Fruit fly (Drosophila melanogaster) whole organism, wandering third instar larva: Measurements from ENCODE around the gene CG18787.

Source experiments
- CG32264 ChIP-seq: fragments of 200-800 bp; sonication (Bioruptor generic); optimal IDR thresholded peaks from 2 replicates; lab custom pipeline; 2016; ENCODE audit warnings: missing biosample characterization, missing genetic modification characterization
- CG9705 ChIP-seq: fragments of 200-800 bp; sonication (Bioruptor generic); optimal IDR thresholded peaks from 2 replicates; lab custom pipeline; 2018; ENCODE audit warnings: missing biosample characterization, mild to moderate bottlenecking, missing genetic modification characterization
- CrebA ChIP-seq: fragments of 200-800 bp; sonication (Bioruptor generic); optimal IDR thresholded peaks from 2 replicates; lab custom pipeline; 2016; ENCODE audit warnings: missing biosample characterization, mild to moderate bottlenecking, missing genetic modification characterization, borderline replicate concordance
- Dfd ChIP-seq: fragments of >200 bp; optimal IDR thresholded peaks from 2 replicates; lab custom pipeline; 2017; ENCODE audit warnings: missing biosample characterization, missing genetic modification characterization
- Dif ChIP-seq: fragments of 200-275, 200-300 bp; sonication (Bioruptor generic); optimal IDR thresholded peaks from 2 replicates; lab custom pipeline; 2018; ENCODE audit warnings: missing biosample characterization, missing genetic modification characterization; ENCODE audit not compliant: partially characterized antibody
- GATAd ChIP-seq: sonication (Bioruptor generic); optimal IDR thresholded peaks from 2 replicates; lab custom pipeline; 2016; ENCODE audit warnings: missing biosample characterization, missing genetic modification characterization
- HLH106 ChIP-seq: fragments of 200-800 bp; optimal IDR thresholded peaks from 3 replicates; lab custom pipeline; 2019; ENCODE audit warnings: missing biosample characterization, mild to moderate bottlenecking, missing genetic modification characterization, moderate library complexity
- Hnf4 ChIP-seq: fragments of 200-800 bp; sonication (Bioruptor generic); optimal IDR thresholded peaks from 2 replicates; lab custom pipeline; 2016; ENCODE audit warnings: missing biosample characterization, mild to moderate bottlenecking, missing genetic modification characterization
- Hr83 ChIP-seq: fragments of 200-300 bp; sonication (Bioruptor generic); optimal IDR thresholded peaks from 2 replicates; lab custom pipeline; 2016; ENCODE audit warnings: missing biosample characterization, mild to moderate bottlenecking, missing genetic modification characterization, moderate library complexity; ENCODE audit not compliant: poor library complexity, severe bottlenecking
- Jra ChIP-seq: sonication (Bioruptor generic); optimal IDR thresholded peaks from 2 replicates; lab custom pipeline; 2016; ENCODE audit warnings: missing biosample characterization, missing genetic modification characterization
- N ChIP-seq: fragments of >200 bp; optimal IDR thresholded peaks from 2 replicates; lab custom pipeline; 2018; ENCODE audit warnings: missing biosample characterization, missing external identifiers, missing genetic modification characterization
- OdsH ChIP-seq: fragments of 200-800 bp; sonication (Bioruptor generic); optimal IDR thresholded peaks from 2 replicates; lab custom pipeline; 2016; ENCODE audit warnings: missing biosample characterization, mild to moderate bottlenecking, missing genetic modification characterization
- Rel ChIP-seq, 2 experiments: fragments of 200-800 bp; sonication (Bioruptor generic) in 1 of 2; optimal IDR thresholded peaks; 2 replicates in 1 of 2; 3 replicates in 1 of 2; lab custom pipeline; 2016 to 2019; ENCODE audit warnings: mild to moderate bottlenecking in 2 of 2, missing biosample characterization in 2 of 2, missing genetic modification characterization in 2 of 2, moderate library complexity in 1 of 2
- Sp1 ChIP-seq: fragments of 200-800 bp; sonication (Bioruptor generic); optimal IDR thresholded peaks from 3 replicates; lab custom pipeline; 2019; ENCODE audit warnings: missing biosample characterization, mild to moderate bottlenecking, missing genetic modification characterization, moderate library complexity
- Vsx2 ChIP-seq: fragments of 200-300, 225-300 bp; sonication (Bioruptor generic); optimal IDR thresholded peaks from 2 replicates; lab custom pipeline; 2018; ENCODE audit warnings: missing biosample characterization, missing genetic modification characterization; ENCODE audit not compliant: partially characterized antibody
- br ChIP-seq: fragments of 200-800 bp; sonication (Bioruptor generic); optimal IDR thresholded peaks from 2 replicates; lab custom pipeline; 2016; ENCODE audit warnings: missing biosample characterization, missing genetic modification characterization
- brk ChIP-seq: fragments of 200-800 bp; sonication (Bioruptor generic); optimal IDR thresholded peaks from 2 replicates; lab custom pipeline; 2016; ENCODE audit warnings: missing biosample characterization, mild to moderate bottlenecking, missing genetic modification characterization
- dl ChIP-seq, 2 experiments: fragments of 175-275, 200-275 bp in 1 of 2; fragments of 200-275 bp in 1 of 2; sonication (Bioruptor generic); optimal IDR thresholded peaks; lab custom pipeline; 2018; ENCODE audit warnings: mild to moderate bottlenecking in 2 of 2, missing biosample characterization in 2 of 2, missing genetic modification characterization in 2 of 2, moderate library complexity in 2 of 2; ENCODE audit not compliant: partially characterized antibody in 2 of 2, insufficient read depth in 1 of 2
- dmrt93B ChIP-seq: fragments of 200-800 bp; sonication (Bioruptor generic); optimal IDR thresholded peaks from 2 replicates; lab custom pipeline; 2018; ENCODE audit warnings: missing biosample characterization, mild to moderate bottlenecking, missing genetic modification characterization
- dsf ChIP-seq: sonication (Bioruptor generic); optimal IDR thresholded peaks from 2 replicates; lab custom pipeline; 2016; ENCODE audit warnings: missing biosample characterization, missing genetic modification characterization, borderline replicate concordance
- ey ChIP-seq: fragments of 200-800 bp; sonication (Bioruptor generic); optimal IDR thresholded peaks from 2 replicates; lab custom pipeline; 2016; ENCODE audit warnings: missing biosample characterization, missing genetic modification characterization
- foxo ChIP-seq, 2 experiments: fragments of 200-800 bp; sonication (Bioruptor generic); optimal IDR thresholded peaks; 2 replicates in 1 of 2; 3 replicates in 1 of 2; lab custom pipeline; 2016 to 2017; ENCODE audit warnings: missing biosample characterization in 2 of 2, missing genetic modification characterization in 2 of 2
- fru ChIP-seq: fragments of 200-800 bp; sonication (Bioruptor generic); optimal IDR thresholded peaks from 3 replicates; lab custom pipeline; 2016; ENCODE audit warnings: missing biosample characterization, mild to moderate bottlenecking, missing genetic modification characterization
- h ChIP-seq: fragments of 200-800 bp; sonication (Bioruptor generic); optimal IDR thresholded peaks from 3 replicates; lab custom pipeline; 2016; ENCODE audit warnings: missing biosample characterization, mild to moderate bottlenecking, missing genetic modification characterization
- lola ChIP-seq: fragments of >200 bp; optimal IDR thresholded peaks from 2 replicates; lab custom pipeline; 2017; ENCODE audit warnings: missing biosample characterization, missing genetic modification characterization
- pan ChIP-seq: fragments of >200 bp; optimal IDR thresholded peaks from 2 replicates; lab custom pipeline; 2017
- psq ChIP-seq: fragments of 200-800 bp; sonication (Bioruptor generic); optimal IDR thresholded peaks from 3 replicates; lab custom pipeline; 2017; ENCODE audit warnings: missing biosample characterization, mild to moderate bottlenecking, missing genetic modification characterization, moderate library complexity
- rgr ChIP-seq: fragments of 200-800 bp; sonication (Bioruptor generic); optimal IDR thresholded peaks from 3 replicates; lab custom pipeline; 2016; ENCODE audit warnings: missing biosample characterization, mild to moderate bottlenecking, missing genetic modification characterization
- sage ChIP-seq: fragments of 200-800 bp; sonication (Bioruptor generic); optimal IDR thresholded peaks from 2 replicates; lab custom pipeline; 2016; ENCODE audit warnings: missing biosample characterization, mild to moderate bottlenecking, missing genetic modification characterization
- tai ChIP-seq: sonication (Bioruptor generic); optimal IDR thresholded peaks from 2 replicates; lab custom pipeline; 2016; ENCODE audit warnings: missing biosample characterization, missing genetic modification characterization
- usp ChIP-seq: fragments of >200 bp; optimal IDR thresholded peaks from 2 replicates; lab custom pipeline; 2017; ENCODE audit warnings: missing biosample characterization, missing genetic modification characterization
- woc ChIP-seq: sonication (Bioruptor generic); optimal IDR thresholded peaks from 2 replicates; lab custom pipeline; 2016; ENCODE audit warnings: missing biosample characterization, mild to moderate bottlenecking, missing genetic modification characterization

Gene CG18787

DNA sequence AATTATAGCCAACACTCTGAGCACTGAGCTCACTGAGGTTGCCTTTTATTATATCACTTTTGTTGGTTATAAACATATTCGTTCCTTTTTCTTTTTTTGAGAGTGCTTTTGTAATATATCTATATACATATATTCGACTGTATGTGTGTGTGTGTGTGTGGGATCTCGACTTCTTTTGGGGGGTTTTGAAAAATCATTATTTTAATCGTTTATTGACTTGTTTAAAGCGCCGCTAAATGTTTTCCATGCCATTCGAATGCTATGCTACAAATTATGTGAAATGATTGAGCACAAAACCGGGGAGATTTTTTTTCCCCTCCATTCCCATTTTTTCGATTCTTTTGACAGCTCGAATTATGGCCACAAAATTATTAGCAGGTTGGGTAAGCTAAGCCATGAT, 29.7 kb downstream of the CG18787 start:
- TF ChIP-seq CrebA (GFP tag; lab: Kevin White, UChicago) (no peak), Rel (GFP tag; optimal IDR thresholded peaks at IDR 0.05; lab: Kevin White, UChicago) (no peak), Rel (tag; optimal IDR thresholded peaks at IDR 0.05; lab: Kevin White, UChicago) (peak; percentile 73)

DNA sequence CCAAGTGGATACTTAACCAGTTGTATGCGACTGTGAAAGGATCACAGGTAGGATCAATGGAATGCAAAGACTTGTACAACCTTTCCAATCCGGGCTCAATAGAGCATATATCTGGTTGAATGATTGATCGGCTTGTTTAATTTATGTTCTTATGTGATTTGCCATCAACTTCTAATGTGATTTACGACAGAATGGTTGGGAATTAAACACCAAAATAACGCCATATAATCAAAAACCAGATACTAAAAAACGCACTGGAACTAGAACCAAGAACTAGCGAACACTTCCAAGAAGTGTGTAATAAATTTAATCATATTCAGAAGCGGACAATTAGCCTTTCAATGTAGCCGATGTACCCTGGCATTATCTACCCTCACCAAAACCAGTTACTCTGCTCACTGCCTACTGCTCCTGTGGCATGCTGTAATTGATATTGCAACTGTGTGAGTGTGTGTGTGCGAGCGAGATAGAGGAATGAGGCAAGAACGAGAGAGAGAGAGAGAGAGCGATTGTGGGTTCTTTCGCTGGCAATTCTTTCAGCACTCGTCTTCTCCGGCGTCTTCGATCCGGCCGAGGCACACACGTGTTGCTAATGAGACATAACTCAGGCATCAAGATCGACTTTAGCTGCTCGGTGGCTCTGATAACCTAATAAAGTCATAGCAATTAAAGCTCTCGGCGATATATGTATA, 30.4 kb downstream of the CG18787 start:
- TF ChIP-seq woc (GFP tag; lab: Kevin White, UChicago) (peak; percentile 81), Vsx2 (no peak), Rel (GFP tag; optimal IDR thresholded peaks at IDR 0.05; lab: Kevin White, UChicago) (no peak), Rel (tag; optimal IDR thresholded peaks at IDR 0.05; lab: Kevin White, UChicago) (no peak), Dif (GFP tag; lab: Kevin White, UChicago) (peak; percentile 37), dl (GFP tag; optimal IDR thresholded peaks at IDR 0.05; lab: Kevin White, UChicago; ENCODE audit: insufficient read depth in 1 of 2, partially characterized antibody in 2 of 2) (peak in 1 of 2 experiments; percentile 15), fru (GFP tag; lab: Kevin White, UChicago) (peak; percentile 48), ey (GFP tag; lab: Kevin White, UChicago) (peak; percentile 54), HLH106 (tag; lab: Kevin White, UChicago) (peak; percentile 39), foxo (GFP tag; optimal IDR thresholded peaks at IDR 0.05; lab: Kevin White, UChicago) (peak in 1 of 2 experiments; percentile 57), Sp1 (peak; percentile 55), Hnf4 (GFP tag; lab: Kevin White, UChicago) (peak; percentile 36), dmrt93B (peak; percentile 57), pan (lab: Kevin White, UChicago) (no peak), usp (no peak), dsf (GFP tag; lab: Kevin White, UChicago) (no peak), br (GFP tag; lab: Kevin White, UChicago) (peak; percentile 39), Dfd (GFP tag; lab: Kevin White, UChicago) (no peak), rgr (peak; percentile 18), brk (GFP tag; lab: Kevin White, UChicago) (no peak), GATAd (GFP tag; lab: Kevin White, UChicago) (no peak), Jra (GFP tag; lab: Kevin White, UChicago) (peak; percentile 25), h (GFP tag; lab: Kevin White, UChicago) (peak; percentile 60), CG32264 (GFP tag; lab: Kevin White, UChicago) (no peak), sage (no peak), lola (GFP tag; lab: Kevin White, UChicago) (no peak), OdsH (GFP tag; lab: Kevin White, UChicago) (peak; percentile 9), psq (GFP tag; lab: Kevin White, UChicago) (peak; percentile 44), CG9705 (GFP tag; lab: Kevin White, UChicago) (peak; percentile 5)

DNA sequence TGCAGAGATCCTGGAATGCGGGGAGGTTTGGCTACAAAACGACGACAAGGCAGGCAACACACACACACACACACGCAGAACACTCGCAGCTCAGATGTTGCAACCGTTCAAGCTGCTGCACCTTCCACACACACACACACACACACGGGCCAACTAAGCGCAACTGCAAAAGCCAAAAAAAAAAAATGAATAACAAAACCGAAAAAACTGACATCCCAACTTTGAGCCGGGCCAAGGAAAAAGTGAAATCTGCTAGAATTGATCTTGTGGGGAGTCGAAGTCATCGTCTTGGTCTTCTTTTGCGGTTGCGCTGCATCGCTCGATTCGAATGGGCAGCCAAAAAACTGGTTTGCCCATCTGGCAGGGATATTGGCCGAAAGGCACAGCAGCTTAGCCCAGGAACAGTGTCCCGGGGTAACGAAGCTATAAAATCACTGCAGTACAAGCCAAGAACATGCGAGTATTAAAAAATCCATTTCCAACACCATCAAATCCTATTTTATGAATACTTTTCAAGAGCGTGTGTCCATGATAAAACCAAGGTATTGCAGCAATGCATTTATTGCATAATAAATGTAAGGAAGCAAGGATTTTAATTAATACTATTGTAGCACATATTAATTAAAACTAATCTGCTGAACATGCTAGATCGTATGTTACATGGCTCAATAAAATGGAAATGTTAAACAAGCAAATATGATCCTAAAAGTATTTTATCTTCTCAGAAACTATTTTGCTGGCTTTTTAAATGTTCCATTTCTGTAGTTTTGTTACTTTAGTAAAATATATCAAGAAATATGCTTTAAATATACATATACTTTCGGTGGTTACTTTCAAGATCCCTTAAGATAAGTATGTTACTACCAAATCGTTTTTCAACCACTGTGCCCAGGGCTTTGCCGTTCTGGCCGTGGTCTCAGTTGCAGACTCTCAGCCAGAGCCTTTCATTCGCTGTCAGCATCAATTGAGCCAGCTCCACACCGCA, 33.2 kb downstream of the CG18787 start:
- TF ChIP-seq GATAd (GFP tag; lab: Kevin White, UChicago): no peak
- TF ChIP-seq psq (GFP tag; lab: Kevin White, UChicago): peak; percentile 48
- peak in 1 of 2 experiments; percentile 41 for TF ChIP-seq foxo (GFP tag; optimal IDR thresholded peaks at IDR 0.05; lab: Kevin White, UChicago)
- TF ChIP-seq fru (GFP tag; lab: Kevin White, UChicago): peak; percentile 39
- peak; percentile 89 for TF ChIP-seq CrebA (GFP tag; lab: Kevin White, UChicago)
- peak; percentile 61 for TF ChIP-seq Rel (GFP tag; optimal IDR thresholded peaks at IDR 0.05; lab: Kevin White, UChicago)
- no peak for TF ChIP-seq Rel (tag; optimal IDR thresholded peaks at IDR 0.05; lab: Kevin White, UChicago)
- no peak for TF ChIP-seq Hnf4 (GFP tag; lab: Kevin White, UChicago)
- TF ChIP-seq Hr83: no peak
- peak; percentile 2 for TF ChIP-seq Vsx2
- no peak for TF ChIP-seq OdsH (GFP tag; lab: Kevin White, UChicago)
- TF ChIP-seq woc (GFP tag; lab: Kevin White, UChicago): peak; percentile 48
- peak; percentile 12 for TF ChIP-seq dmrt93B
- peak; percentile 41 for TF ChIP-seq HLH106 (tag; lab: Kevin White, UChicago)
- TF ChIP-seq N (GFP tag; lab: Kevin White, UChicago): no peak
- no peak for TF ChIP-seq ey (GFP tag; lab: Kevin White, UChicago)
- TF ChIP-seq tai (GFP tag; lab: Kevin White, UChicago): no peak
- no peak for TF ChIP-seq dl (GFP tag; optimal IDR thresholded peaks at IDR 0.05; lab: Kevin White, UChicago; ENCODE audit: insufficient read depth in 1 of 2, partially characterized antibody in 2 of 2)
- TF ChIP-seq Sp1: peak; percentile 26
